Fruit fly (Drosophila melanogaster) Kc167 (cell line): ENCODE measurements around the gene CG15282.

Experiments used
- h ChIP-seq: fragments of >200 bp; optimal IDR thresholded peaks from 3 replicates; lab custom pipeline; 2018; ENCODE audit warnings: missing external identifiers
- psq ChIP-seq: fragments of >200 bp; optimal IDR thresholded peaks from 2 replicates; lab custom pipeline; 2017; ENCODE audit warnings: missing external identifiers

- TF ChIP-seq h (lab: Kevin White, UChicago) (no peak), psq (lab: Kevin White, UChicago) (no peak)
Measured at dm6 chr2L:14746068-14746467, 33.8 kb downstream of the CG15282 start.
